Worm (Caenorhabditis elegans): Measurements from ENCODE around the gene pmt-2.
A peak's percentile ranks its signal among the peaks of the same experiment; 100 is the strongest.

The pmt-2 gene

DNA sequence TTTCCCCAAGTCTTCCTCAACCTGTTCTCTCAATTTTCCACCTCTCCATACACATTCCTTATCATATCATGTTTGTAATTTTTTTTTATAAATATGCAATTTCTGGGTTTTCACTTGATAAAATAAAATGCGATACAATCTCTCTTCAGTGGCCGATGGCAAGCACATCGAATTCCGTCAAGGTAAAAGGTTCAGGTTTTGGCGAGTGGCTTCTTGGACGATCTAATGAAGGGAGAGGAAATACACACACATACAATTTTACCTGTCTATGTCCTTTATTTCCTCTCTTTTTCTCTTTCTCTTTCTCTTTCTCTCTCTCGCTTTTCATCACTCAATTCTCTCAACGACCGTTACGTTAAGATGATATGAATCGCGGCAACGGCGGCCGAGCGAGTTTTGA is 23.1 kb downstream of the pmt-2 start:
- TF ChIP-seq ztf-26 (tag; optimal IDR thresholded peaks at IDR 0.05) (peak; percentile 16), nhr-80 (tag; optimal IDR thresholded peaks at IDR 0.05) (peak; percentile 17), B0336.3 (GFP tag; IDR thresholded peaks at IDR 0.05) (no peak)

DNA sequence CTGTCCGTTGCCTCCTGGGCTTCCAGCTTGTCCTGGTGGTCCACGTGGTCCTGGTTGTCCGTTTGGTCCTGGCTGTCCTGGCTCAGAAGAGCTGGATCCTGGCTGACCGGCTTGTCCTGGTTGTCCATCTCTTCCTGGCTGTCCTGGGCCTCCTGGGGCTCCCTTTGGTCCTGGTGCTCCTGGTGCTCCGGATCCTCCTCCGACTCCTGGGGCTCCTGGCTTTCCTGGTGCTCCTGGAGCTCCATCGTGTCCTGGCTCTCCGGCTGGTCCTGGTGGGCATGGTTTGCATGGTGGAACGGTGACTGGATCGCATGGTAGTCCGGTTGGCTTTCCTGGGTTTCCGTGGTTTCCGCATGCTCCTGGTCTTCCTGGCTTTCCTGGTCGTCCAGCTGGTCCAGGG is 24.7 kb downstream of the pmt-2 start:
- no peak for TF ChIP-seq lsl-1 (GFP tag; optimal IDR thresholded peaks at IDR 0.05)
- TF ChIP-seq ama-1 (optimal IDR thresholded peaks at IDR 0.05) = no peak
- no peak for TF ChIP-seq ama-1 (GFP tag; optimal IDR thresholded peaks at IDR 0.05)
- no peak for TF ChIP-seq Y95B8A.8 (GFP tag; IDR thresholded peaks at IDR 0.05)
- TF ChIP-seq nhr-179 (tag; optimal IDR thresholded peaks at IDR 0.05) = no peak
- TF ChIP-seq sptf-2 (GFP tag; optimal IDR thresholded peaks at IDR 0.05) = no peak
- no peak for TF ChIP-seq hrde-1 (tag; optimal IDR thresholded peaks at IDR 0.05; ENCODE audit: borderline replicate concordance)
- TF ChIP-seq lin-40 (tag; optimal IDR thresholded peaks at IDR 0.05) = peak; percentile 12
- TF ChIP-seq ztf-26 (tag; optimal IDR thresholded peaks at IDR 0.05) = peak; percentile 31
- TF ChIP-seq dox-1 (GFP tag; IDR thresholded peaks at IDR 0.05) = 0 out of 2 replicates have a peak, but pooled peaks have one; percentile 41
- TF ChIP-seq zfh-2 (GFP tag; conservative IDR thresholded peaks at IDR 0.05) = peak; percentile 94
- peak; percentile 94 for TF ChIP-seq egrh-3 (GFP tag; IDR thresholded peaks at IDR 0.05)
- no peak for TF ChIP-seq lag-1 (GFP tag; IDR thresholded peaks at IDR 0.05)

DNA sequence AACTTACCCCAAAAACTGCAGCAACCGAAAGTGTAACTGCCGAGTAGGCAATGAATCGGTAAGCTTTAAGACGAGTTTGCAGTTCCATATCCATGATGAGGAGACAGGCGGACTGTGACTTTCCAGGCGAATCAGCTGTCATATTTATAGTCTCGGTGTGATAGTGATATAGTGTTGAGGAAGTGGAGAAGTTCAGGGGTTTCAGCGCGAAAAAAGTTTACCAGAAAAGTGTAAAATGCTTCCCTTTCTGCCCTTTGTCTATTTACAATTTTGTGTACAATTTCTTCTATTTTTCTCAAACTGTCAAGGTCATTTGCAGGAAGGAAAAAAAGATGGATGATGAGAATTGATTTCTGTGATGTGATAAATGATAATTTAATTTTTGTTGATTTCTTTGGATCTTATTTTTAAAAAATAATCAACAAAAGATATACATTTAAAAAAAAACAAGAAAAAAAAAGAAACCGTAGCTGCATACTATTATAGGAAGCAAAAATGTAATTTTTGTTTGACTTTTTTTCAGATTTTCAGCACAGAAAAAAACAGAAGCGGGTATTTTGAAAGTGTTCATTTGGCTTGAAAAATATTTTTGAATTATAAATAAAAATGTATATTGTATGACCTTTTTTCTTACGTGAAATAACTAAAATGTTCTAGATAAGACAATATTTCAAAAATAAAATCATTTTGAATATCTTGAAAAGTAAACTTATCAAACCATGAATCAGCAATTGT is 25.7 kb downstream of the pmt-2 start, which contains the start of the genes col-139 and F41F3.1:
Gene col-139, minus strand, starts transcription at position 101 of the 735 bp plus-strand sequence.
Gene F41F3.1, plus strand, starts transcription at position 685 of the 735 bp plus-strand sequence.
- TF ChIP-seq nhr-120 (GFP tag; IDR thresholded peaks at IDR 0.05) = no peak

DNA sequence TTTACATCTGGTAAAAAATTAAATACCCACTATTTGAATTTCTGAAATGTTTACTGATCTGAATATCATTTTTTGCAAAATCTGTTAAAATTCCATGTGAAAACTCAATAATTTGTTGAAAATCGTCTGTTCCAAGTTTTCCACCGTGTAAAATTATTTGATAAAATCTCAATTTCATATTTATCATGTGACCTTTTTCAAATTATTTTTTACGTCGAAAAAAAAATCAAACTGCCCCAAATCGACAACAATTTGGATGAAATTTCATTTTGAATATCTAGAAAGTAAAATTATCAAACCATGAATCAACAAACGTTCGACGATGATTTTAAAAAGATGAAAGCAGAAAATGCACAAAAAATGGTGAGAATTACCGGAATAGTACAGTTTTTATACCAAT is 26.8 kb downstream of the pmt-2 start, which contains the start of gene F41F3.9:
Gene F41F3.9, plus strand, starts transcription at position 301 of the 400 bp plus-strand sequence.
- TF ChIP-seq him-1 (tag; optimal IDR thresholded peaks at IDR 0.05) (no peak), somi-1 (GFP tag; optimal IDR thresholded peaks at IDR 0.05) (no peak), chd-7 (tag; optimal IDR thresholded peaks at IDR 0.05) (no peak), ceh-27 (GFP tag; optimal IDR thresholded peaks at IDR 0.05) (no peak), Y67H2A.10 (GFP tag; conservative IDR thresholded peaks at IDR 0.05) (no peak), nfyb-1 (GFP tag; IDR thresholded peaks at IDR 0.05) (no peak), lir-1 (GFP tag; conservative IDR thresholded peaks at IDR 0.05) (no peak), ztf-26 (tag; optimal IDR thresholded peaks at IDR 0.05) (no peak), cebp-1 (GFP tag; IDR thresholded peaks at IDR 0.05) (no peak), cebp-1 (tag; optimal IDR thresholded peaks at IDR 0.05) (no peak), ztf-18 (tag; optimal IDR thresholded peaks at IDR 0.05) (no peak), hrde-1 (tag; optimal IDR thresholded peaks at IDR 0.05; ENCODE audit: borderline replicate concordance) (no peak), F57A8.1 (GFP tag; optimal IDR thresholded peaks at IDR 0.05) (no peak), fkh-3 (tag; optimal IDR thresholded peaks at IDR 0.05) (no peak), egl-44 (GFP tag; IDR thresholded peaks at IDR 0.05) (no peak), unc-62 (GFP tag; optimal IDR thresholded peaks at IDR 0.05) (no peak)

DNA sequence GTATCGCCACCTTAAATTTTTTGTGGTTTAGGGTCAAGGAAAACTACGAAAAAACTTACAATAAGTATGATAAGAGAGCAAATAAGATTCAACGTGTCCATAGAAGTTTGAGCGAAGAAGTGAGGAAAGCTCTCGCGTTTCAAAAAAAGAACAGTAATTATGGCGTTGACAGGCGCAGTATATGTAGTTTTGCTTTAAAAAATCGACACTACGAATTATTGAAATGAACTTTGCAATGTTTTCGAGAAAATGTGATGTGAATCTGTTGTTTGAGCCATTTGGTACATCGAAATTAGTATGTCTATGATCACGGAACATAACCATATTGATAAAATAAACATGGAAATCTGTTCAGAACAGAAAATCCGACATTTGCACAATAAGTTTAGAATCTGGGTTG is 34.0 kb downstream of the pmt-2 start, which contains the start of gene srx-74:
Gene srx-74, minus strand, starts transcription at position 101 of the 400 bp plus-strand sequence.
- TF ChIP-seq ztf-26 (tag; optimal IDR thresholded peaks at IDR 0.05) (no peak), nhr-120 (GFP tag; IDR thresholded peaks at IDR 0.05) (no peak), him-1 (tag; optimal IDR thresholded peaks at IDR 0.05) (no peak), lsl-1 (GFP tag; optimal IDR thresholded peaks at IDR 0.05) (no peak)

Data from whole organism, young adult.